Fruit fly (Drosophila melanogaster): ENCODE results near the gene Tpi.
A peak's percentile ranks its signal among the peaks of the same experiment; 100 is the strongest.

Gene Tpi

DNA sequence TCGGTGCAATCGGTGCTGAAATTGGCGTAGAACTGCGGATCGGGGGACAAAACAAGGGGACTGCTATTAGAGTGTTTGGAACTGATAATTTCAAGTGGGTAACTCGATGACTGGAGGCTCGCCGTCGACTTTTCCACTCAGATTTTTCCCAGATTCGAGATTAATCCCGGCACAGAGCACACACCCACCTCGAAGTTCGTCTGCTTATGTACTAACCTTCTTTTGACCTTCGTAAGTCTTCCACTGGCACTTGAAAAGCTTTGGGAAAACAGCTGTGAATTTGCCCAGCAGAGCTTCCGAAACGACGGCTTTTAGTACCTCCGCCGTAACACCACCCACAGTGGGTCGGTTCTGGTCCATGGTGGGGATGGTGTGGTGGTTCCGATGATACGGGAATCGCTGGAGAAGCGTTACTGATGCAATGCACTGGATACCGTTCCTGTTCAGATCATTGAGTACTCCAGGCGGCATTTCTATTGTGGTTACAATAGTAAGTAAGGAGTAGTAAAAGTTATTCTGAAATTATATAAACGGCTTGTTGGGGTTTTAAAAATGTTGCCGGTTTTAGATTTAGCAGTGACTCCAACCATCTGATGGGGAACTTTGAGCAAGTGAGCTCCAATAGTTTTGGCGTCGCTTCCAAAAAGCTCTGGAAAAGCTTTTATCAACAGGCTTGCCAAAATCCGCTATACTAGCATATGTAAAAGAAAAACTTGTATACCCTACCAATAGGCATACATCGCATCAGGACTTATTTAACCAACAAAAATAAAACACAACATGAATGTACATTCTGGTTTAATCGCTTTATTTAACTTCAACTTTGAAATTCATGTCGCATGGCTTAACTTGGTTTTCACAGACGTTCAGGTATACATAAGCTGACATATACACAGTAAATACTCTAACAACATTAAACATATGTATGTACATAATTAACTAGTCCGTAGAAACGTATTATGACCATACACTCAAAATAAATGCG lies at the start of gene Tpi (continued):
- TF ChIP-seq YL-1 (GFP tag; optimal IDR thresholded peaks at IDR 0.05) (peak; percentile 50), CG18599 (GFP tag; optimal IDR thresholded peaks at IDR 0.05) (peak; percentile 28), Dek (tag; optimal IDR thresholded peaks at IDR 0.05) (peak; percentile 29), CG32767 (GFP tag; IDR thresholded peaks at IDR 0.05) (no peak), vnd (GFP tag; IDR thresholded peaks at IDR 0.05; ENCODE audit: partially characterized antibody) (no peak), NfI (GFP tag; optimal IDR thresholded peaks at IDR 0.05) (peak; percentile 35), CG13287 (GFP tag; IDR thresholded peaks at IDR 0.05; ENCODE audit: partially characterized antibody) (peak; percentile 22; the same call in 1 of the 2 replicates), CG11723 (GFP tag; optimal IDR thresholded peaks at IDR 0.05) (no peak), CG4424 (GFP tag; optimal IDR thresholded peaks at IDR 0.05) (no peak), Lhr (GFP tag; optimal IDR thresholded peaks at IDR 0.05) (peak; percentile 48), Pdp1 (GFP tag; optimal IDR thresholded peaks at IDR 0.05) (peak; percentile 22 to 93), PHDP (tag; optimal IDR thresholded peaks at IDR 0.05) (peak; percentile 67), chn (GFP tag; optimal IDR thresholded peaks at IDR 0.05) (peak; percentile 58), fd3F (GFP tag; optimal IDR thresholded peaks at IDR 0.05) (peak; percentile 21), dysf (GFP tag; IDR thresholded peaks at IDR 0.05) (no peak), HLH54F (GFP tag; optimal IDR thresholded peaks at IDR 0.05) (peak; percentile 26), Rfx (GFP tag; IDR thresholded peaks at IDR 0.05) (peak; percentile 10; the same call in 1 of the 2 replicates), Med (GFP tag) (peak; percentile 83), CG34376 (GFP tag; optimal IDR thresholded peaks at IDR 0.05) (peak; percentile 1), tgo (GFP tag; IDR thresholded peaks at IDR 0.05) (peak; percentile 34; the same call in 1 of the 3 replicates), Myb (GFP tag; optimal IDR thresholded peaks at IDR 0.05) (peak; percentile 82), row (GFP tag; IDR thresholded peaks at IDR 0.05) (peak; percentile 51; the same call in 2 of the 3 replicates), Fer3 (tag; optimal IDR thresholded peaks at IDR 0.05) (peak; percentile 29), pho (GFP tag; optimal IDR thresholded peaks at IDR 0.05) (peak; percentile 28), CG12659 (GFP tag; optimal IDR thresholded peaks at IDR 0.05) (peak; percentile 26), CG11085 (GFP tag; IDR thresholded peaks at IDR 0.05) (no peak), CG10462 (GFP tag; optimal IDR thresholded peaks at IDR 0.05) (no peak), crp (GFP tag; optimal IDR thresholded peaks at IDR 0.05) (peak in 1 of 2 experiments; percentile 87), CG17912 (GFP tag; optimal IDR thresholded peaks at IDR 0.05) (no peak), her (GFP tag; optimal IDR thresholded peaks at IDR 0.05) (peak; percentile 31), Xbp1 (GFP tag; optimal IDR thresholded peaks at IDR 0.05) (peak; percentile 52), scrt (GFP tag; optimal IDR thresholded peaks at IDR 0.05) (no peak), NC2β (GFP tag; optimal IDR thresholded peaks at IDR 0.05) (no peak), crol (GFP tag; IDR thresholded peaks at IDR 0.05) (no peak), BEAF-32 (GFP tag; optimal IDR thresholded peaks at IDR 0.05) (peak; percentile 29), B-H2 (GFP tag; optimal IDR thresholded peaks at IDR 0.05) (no peak), Jarid2 (GFP tag; optimal IDR thresholded peaks at IDR 0.05) (peak; percentile 65), CG9437 (GFP tag; optimal IDR thresholded peaks at IDR 0.05) (peak; percentile 5), ind (GFP tag; optimal IDR thresholded peaks at IDR 0.05) (no peak), CG31388 (GFP tag; optimal IDR thresholded peaks at IDR 0.05) (no peak), HHEX (GFP tag; optimal IDR thresholded peaks at IDR 0.05) (no peak), CG6765 (GFP tag; optimal IDR thresholded peaks at IDR 0.05) (no peak), Abd-B (GFP tag; optimal IDR thresholded peaks at IDR 0.05) (no peak), az2 (GFP tag; optimal IDR thresholded peaks at IDR 0.05) (peak; percentile 41), CG17328 (GFP tag; IDR thresholded peaks at IDR 0.05) (0 out of 2 replicates have a peak, but pooled peaks have one; percentile 16), vfl (GFP tag; optimal IDR thresholded peaks at IDR 0.05) (no peak)
